Fruit fly (Drosophila melanogaster) whole organism, embryonic: ENCODE results near the gene jim.

Experiments
- Antp ChIP-seq: fragments of 200-800 bp; sonication (Bioruptor generic); optimal IDR thresholded peaks from 3 replicates; lab custom pipeline; 2016; ENCODE audit warnings: missing biosample characterization, missing genetic modification characterization
- CG10565 ChIP-seq: fragments of 200-800 bp; sonication (Bioruptor generic); optimal IDR thresholded peaks from 3 replicates; lab custom pipeline; 2016; ENCODE audit warnings: missing biosample characterization, mild to moderate bottlenecking, missing genetic modification characterization
- CG11093 ChIP-seq: fragments of 200-800 bp; sonication (Bioruptor generic); IDR thresholded peaks from 3 replicates; pipeline ENCODE4 v1.3.6; 2022; ENCODE audit warnings: missing biosample characterization, missing genetic modification characterization
- CG4282 ChIP-seq: fragments of 200-800 bp; sonication (Bioruptor generic); optimal IDR thresholded peaks from 2 replicates; lab custom pipeline; 2016; ENCODE audit warnings: missing biosample characterization, missing genetic modification characterization
- CG9215 ChIP-seq: fragments of 200-800 bp; sonication (Bioruptor generic); IDR thresholded peaks from 2 replicates; pipeline ENCODE4 v1.3.6; 2022; ENCODE audit warnings: missing biosample characterization, missing genetic modification characterization
- Ets65A ChIP-seq: fragments of 200-800 bp; sonication (Bioruptor generic); peaks from one replicate; lab custom pipeline; 2016; ENCODE audit warnings: missing biosample characterization, missing genetic modification characterization
- lov ChIP-seq, 2 experiments: fragments of 200-800 bp in 1 of 2; fragments of >200 bp in 1 of 2; sonication (Bioruptor generic) in 1 of 2; IDR thresholded peaks in 1 of 2; optimal IDR thresholded peaks in 1 of 2; 2 replicates in 1 of 2; 3 replicates in 1 of 2; pipeline versions ENCODE4 v1.3.6 to Lab custom; 2017 to 2022; ENCODE audit warnings: missing biosample characterization in 1 of 2, missing genetic modification characterization in 1 of 2
- stwl ChIP-seq: fragments of 200-800 bp; sonication (Bioruptor generic); optimal IDR thresholded peaks from 3 replicates; lab custom pipeline; 2018; ENCODE audit warnings: missing biosample characterization, mild to moderate bottlenecking, missing genetic modification characterization, moderate library complexity

DNA sequence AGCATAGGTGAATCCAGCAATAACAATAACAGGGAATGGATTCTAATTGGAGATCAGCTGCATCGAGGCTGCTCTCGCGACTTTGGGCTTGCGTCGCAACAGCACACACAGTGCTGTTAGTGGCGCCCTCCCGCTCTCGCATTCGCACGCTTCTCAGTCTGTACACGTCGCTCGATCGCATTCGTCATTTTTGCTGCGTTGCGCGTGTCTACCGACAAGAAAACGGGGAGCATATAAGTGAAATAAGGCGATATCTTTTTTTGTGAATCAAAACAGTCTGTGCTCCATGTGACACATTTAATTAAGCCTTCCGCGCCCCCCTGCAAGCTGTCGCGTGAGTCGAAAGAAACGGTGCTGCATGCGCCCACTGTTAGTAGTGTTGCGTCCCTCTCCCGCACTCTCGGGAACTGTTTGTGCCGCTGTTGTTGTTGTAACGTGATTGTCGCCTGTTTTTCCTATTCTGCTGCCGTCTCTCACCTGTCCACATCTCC lies 61.6 kb downstream of the jim start:
- TF ChIP-seq CG9215 (GFP tag; lab: Robert Waterston, UW) (no peak), stwl (peak; percentile 50), Ets65A (GFP tag; lab: Kevin White, UChicago) (no peak), lov (optimal IDR thresholded peaks at IDR 0.05; lab: Kevin White, UChicago) (no peak), lov (GFP tag; IDR thresholded peaks at IDR 0.05; lab: Robert Waterston, UW) (no peak), Antp (GFP tag; lab: Kevin White, UChicago) (no peak), CG11093 (no peak), CG4282 (GFP tag; lab: Kevin White, UChicago) (no peak), CG10565 (no peak)
